Worm (Caenorhabditis elegans) whole organism, mixed stage, embryonic: Measurements from ENCODE around the gene mps-2.
A peak's percentile ranks its signal among the peaks of the same experiment; 100 is the strongest.

Source experiments
- M03D4.4 ChIP-seq: sonication (generic microtip); optimal IDR thresholded peaks from 2 replicates; lab custom pipeline; 2017; ENCODE audit warnings: mild to moderate bottlenecking, missing genetic modification characterization, missing compliant biosample characterization
- bed-3 ChIP-seq: fragments of 200-800 bp; sonication (Bioruptor generic); optimal IDR thresholded peaks from 3 replicates; lab custom pipeline; 2018; ENCODE audit warnings: mild to moderate bottlenecking, missing genetic modification characterization, moderate library complexity, missing compliant biosample characterization
- blmp-1 ChIP-seq: fragments of 150-350 bp; optimal IDR thresholded peaks from 2 replicates; lab custom pipeline; 2014; ENCODE audit warnings: missing biosample characterization, missing genetic modification characterization
- ceh-39 ChIP-seq: fragments of 150-350 bp; optimal IDR thresholded peaks from 2 replicates; lab custom pipeline; 2014; ENCODE audit warnings: missing biosample characterization, missing genetic modification characterization
- ceh-43 ChIP-seq: fragments of 200-800 bp; sonication (Bioruptor generic); optimal IDR thresholded peaks from 2 replicates; lab custom pipeline; 2018; ENCODE audit warnings: mild to moderate bottlenecking, missing genetic modification characterization, moderate library complexity, missing compliant biosample characterization
- ceh-83 ChIP-seq: fragments of 200-800 bp; sonication (Bioruptor generic); optimal IDR thresholded peaks from 2 replicates; lab custom pipeline; 2018; ENCODE audit warnings: mild to moderate bottlenecking, missing genetic modification characterization, missing compliant biosample characterization
- ces-1 ChIP-seq: fragments of 150-350 bp; optimal IDR thresholded peaks from 2 replicates; lab custom pipeline; 2014; ENCODE audit warnings: missing biosample characterization, missing genetic modification reagents, missing genetic modification characterization
- cnd-1 ChIP-seq: fragments of 200-800 bp; sonication (Bioruptor generic); optimal IDR thresholded peaks from 2 replicates; lab custom pipeline; 2018; ENCODE audit warnings: mild to moderate bottlenecking, missing genetic modification characterization, missing compliant biosample characterization
- elt-1 ChIP-seq: sonication (generic microtip); optimal IDR thresholded peaks from 2 replicates; lab custom pipeline; 2017; ENCODE audit warnings: missing genetic modification characterization, mild to moderate bottlenecking, missing compliant biosample characterization, antibody characterized with exemption, moderate library complexity, borderline replicate concordance; ENCODE audit not compliant: insufficient read depth
- elt-3 ChIP-seq: fragments of 150-350 bp; optimal IDR thresholded peaks from 2 replicates; lab custom pipeline; 2014; ENCODE audit warnings: missing biosample characterization, missing genetic modification characterization
- flh-1 ChIP-seq: fragments of 200-800 bp; sonication (Bioruptor generic); optimal IDR thresholded peaks from 2 replicates; lab custom pipeline; 2018; ENCODE audit warnings: mild to moderate bottlenecking, missing genetic modification characterization, moderate library complexity, missing compliant biosample characterization
- hlh-1 ChIP-seq: fragments of 150-350 bp; optimal IDR thresholded peaks from 2 replicates; lab custom pipeline; 2014; ENCODE audit warnings: missing biosample characterization, missing genetic modification reagents, missing genetic modification characterization
- lin-13 ChIP-seq: fragments of 150-350 bp; optimal IDR thresholded peaks from 2 replicates; lab custom pipeline; 2014; ENCODE audit warnings: missing biosample characterization, missing genetic modification characterization
- lin-32 ChIP-seq: fragments of 200-800 bp; sonication (Bioruptor generic); optimal IDR thresholded peaks from 2 replicates; lab custom pipeline; 2018; ENCODE audit warnings: mild to moderate bottlenecking, missing genetic modification characterization, missing compliant biosample characterization
- lsy-2 ChIP-seq: fragments of 150-350 bp; optimal IDR thresholded peaks from 2 replicates; lab custom pipeline; 2014; ENCODE audit warnings: missing biosample characterization, missing genetic modification characterization
- mab-5 ChIP-seq: fragments of 150-350 bp; optimal IDR thresholded peaks from 2 replicates; lab custom pipeline; 2014; ENCODE audit warnings: missing biosample characterization, missing genetic modification characterization
- mep-1 ChIP-seq: fragments of 150-350 bp; optimal IDR thresholded peaks from 2 replicates; lab custom pipeline; 2017; ENCODE audit warnings: missing biosample characterization, missing genetic modification reagents, missing genetic modification characterization, inconsistent platforms
- mls-2 ChIP-seq: sonication (generic microtip); optimal IDR thresholded peaks from 2 replicates; lab custom pipeline; 2016; ENCODE audit warnings: mild to moderate bottlenecking, missing genetic modification characterization, moderate library complexity, missing compliant biosample characterization
- nhr-12 ChIP-seq: fragments of 150-350 bp; optimal IDR thresholded peaks from 2 replicates; lab custom pipeline; 2014; ENCODE audit warnings: missing biosample characterization, missing genetic modification characterization
- nhr-2 ChIP-seq: fragments of 150-350 bp; optimal IDR thresholded peaks from 2 replicates; lab custom pipeline; 2014; ENCODE audit warnings: missing biosample characterization, missing genetic modification characterization
- nhr-237 ChIP-seq: fragments of 150-350 bp; optimal IDR thresholded peaks from 2 replicates; lab custom pipeline; 2014; ENCODE audit warnings: missing biosample characterization, missing genetic modification characterization
- nhr-28 ChIP-seq: fragments of 150-350 bp; optimal IDR thresholded peaks from 2 replicates; lab custom pipeline; 2014; ENCODE audit warnings: missing biosample characterization, missing genetic modification characterization
- nhr-76 ChIP-seq: sonication (generic microtip); optimal IDR thresholded peaks from 2 replicates; lab custom pipeline; 2017; ENCODE audit warnings: missing biosample characterization, missing genetic modification characterization
- snpc-4 ChIP-seq: fragments of 150-350 bp; optimal IDR thresholded peaks from 2 replicates; lab custom pipeline; 2014; ENCODE audit warnings: missing biosample characterization, missing genetic modification characterization
- sptf-1 ChIP-seq: sonication (generic microtip); optimal IDR thresholded peaks from 2 replicates; lab custom pipeline; 2017; ENCODE audit warnings: mild to moderate bottlenecking, missing genetic modification characterization, moderate library complexity, missing compliant biosample characterization
- unc-120 ChIP-seq: sonication (generic microtip); optimal IDR thresholded peaks from 2 replicates; lab custom pipeline; 2017; ENCODE audit warnings: missing genetic modification characterization, missing compliant biosample characterization; ENCODE audit not compliant: poor library complexity, severe bottlenecking
- unc-39 ChIP-seq: fragments of 150-350 bp; optimal IDR thresholded peaks from 2 replicates; lab custom pipeline; 2014; ENCODE audit warnings: missing biosample characterization, missing genetic modification characterization
- unc-62 ChIP-seq: fragments of 150-350 bp; optimal IDR thresholded peaks from 2 replicates; lab custom pipeline; 2014; ENCODE audit warnings: missing biosample characterization, missing genetic modification reagents, missing genetic modification characterization
- zip-8 ChIP-seq: fragments of 150-350 bp; optimal IDR thresholded peaks from 2 replicates; lab custom pipeline; 2014; ENCODE audit warnings: missing biosample characterization, missing genetic modification characterization
- ztf-11 ChIP-seq: fragments of 150-350 bp; optimal IDR thresholded peaks from 2 replicates; lab custom pipeline; 2014; ENCODE audit warnings: missing biosample characterization, missing genetic modification characterization

The mps-2 gene

ce11 chrII:334828-335227 is 22.8 kb upstream of the mps-2 start:
- TF ChIP-seq nhr-237 = no peak
- no peak for TF ChIP-seq blmp-1 (tag; lab: Kevin White, UChicago)
- no peak for TF ChIP-seq elt-1 (tag; lab: Kevin White, UChicago)
- TF ChIP-seq flh-1 (GFP tag; lab: Kevin White, UChicago) = no peak
- no peak for TF ChIP-seq ceh-43 (GFP tag; lab: Kevin White, UChicago)

ce11 chrII:333853-334449 is 21.9 kb upstream of the mps-2 start:
- peak; percentile 90 for TF ChIP-seq blmp-1 (tag; lab: Kevin White, UChicago)
- no peak for TF ChIP-seq lin-32 (GFP tag; lab: Kevin White, UChicago)
- TF ChIP-seq, all 35 proteins: peak for 1

ce11 chrII:332419-332818 is 20.4 kb upstream of the mps-2 start, which contains the start of gene cbn-1:
TSS of gene cbn-1 (minus strand) at chrII:332519.
- TF ChIP-seq ces-1 (GFP tag; lab: Kevin White, UChicago) (no peak), nhr-76 (tag; lab: Kevin White, UChicago) (no peak), snpc-4 (tag; lab: Kevin White, UChicago) (no peak), ceh-39 (tag; lab: Kevin White, UChicago) (no peak), M03D4.4 (no peak), sptf-1 (tag; lab: Kevin White, UChicago) (no peak), mep-1 (tag; lab: Kevin White, UChicago) (no peak), nhr-237 (no peak), lin-13 (tag; lab: Kevin White, UChicago) (no peak), blmp-1 (tag; lab: Kevin White, UChicago) (no peak), ztf-11 (tag; lab: Kevin White, UChicago) (no peak), cnd-1 (tag; lab: Kevin White, UChicago) (no peak), mls-2 (tag; lab: Kevin White, UChicago) (no peak), nhr-28 (tag; lab: Kevin White, UChicago) (no peak), elt-3 (tag; lab: Kevin White, UChicago) (no peak)

DNA sequence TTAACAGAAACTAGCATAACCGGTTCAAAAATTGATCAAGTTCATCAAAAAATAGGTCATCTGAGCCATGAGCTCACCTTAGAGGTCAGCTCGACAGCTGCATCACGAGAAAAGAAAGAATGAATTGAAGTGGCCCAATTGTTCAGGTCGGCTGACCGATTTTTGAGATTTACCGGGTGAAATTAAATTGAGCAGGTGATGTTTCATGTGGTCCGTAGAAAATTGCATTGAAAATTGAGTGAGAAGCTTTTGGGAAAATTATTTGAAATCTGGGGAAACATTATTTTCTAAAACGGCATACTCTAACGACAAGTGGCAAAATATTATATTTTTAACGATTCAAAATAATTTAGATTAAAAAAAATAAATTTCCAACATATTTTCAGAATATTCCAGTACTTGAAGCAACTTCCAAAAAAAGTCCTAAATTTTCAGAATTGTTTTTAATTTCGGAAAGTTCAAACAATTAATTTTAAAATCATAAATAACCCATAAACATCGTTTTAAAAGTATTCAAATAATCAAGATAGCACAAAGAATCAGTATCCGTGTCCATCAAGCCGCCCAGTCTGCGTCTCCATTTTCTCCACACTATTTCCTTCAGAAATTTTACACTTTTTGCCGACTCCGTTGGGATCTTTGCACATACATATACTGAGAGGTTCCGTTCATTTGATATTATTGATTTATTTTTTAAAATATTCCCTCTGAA is 13.8 kb upstream of the mps-2 start, which contains the start of gene sgcb-1:
sgcb-1 (plus strand) TSS at position 662 of the 712 bp plus-strand sequence.
- TF ChIP-seq nhr-2 (tag; lab: Kevin White, UChicago) (no peak), blmp-1 (tag; lab: Kevin White, UChicago) (no peak), ceh-43 (GFP tag; lab: Kevin White, UChicago) (no peak), nhr-12 (tag; lab: Kevin White, UChicago) (no peak), nhr-237 (no peak), mab-5 (no peak), sptf-1 (tag; lab: Kevin White, UChicago) (no peak), M03D4.4 (no peak), unc-62 (GFP tag; lab: Kevin White, UChicago) (no peak), bed-3 (GFP tag; lab: Kevin White, UChicago) (no peak), lin-32 (GFP tag; lab: Kevin White, UChicago) (no peak), snpc-4 (tag; lab: Kevin White, UChicago) (no peak), zip-8 (tag; lab: Kevin White, UChicago) (no peak), ztf-11 (tag; lab: Kevin White, UChicago) (no peak), mls-2 (tag; lab: Kevin White, UChicago) (no peak), unc-39 (tag; lab: Kevin White, UChicago) (no peak), lsy-2 (tag; lab: Kevin White, UChicago) (no peak), lin-13 (tag; lab: Kevin White, UChicago) (no peak), hlh-1 (tag; lab: Kevin White, UChicago) (no peak)

ce11 chrII:323048-323776 is 11.2 kb upstream of the mps-2 start, which contains the start of gene K01A2.10:
TSS of gene K01A2.10 (minus strand) at chrII:323098.
- TF ChIP-seq hlh-1 (tag; lab: Kevin White, UChicago) (peak; percentile 26), unc-62 (GFP tag; lab: Kevin White, UChicago) (no peak), sptf-1 (tag; lab: Kevin White, UChicago) (peak; percentile 15), ceh-83 (GFP tag; lab: Kevin White, UChicago) (no peak), mep-1 (tag; lab: Kevin White, UChicago) (peak; percentile 1), unc-39 (tag; lab: Kevin White, UChicago) (no peak), unc-120 (no peak), elt-3 (tag; lab: Kevin White, UChicago) (no peak)
